Fruit fly (Drosophila melanogaster): Measurements from ENCODE around the gene Nepl13.

Nepl13 gene

DNA sequence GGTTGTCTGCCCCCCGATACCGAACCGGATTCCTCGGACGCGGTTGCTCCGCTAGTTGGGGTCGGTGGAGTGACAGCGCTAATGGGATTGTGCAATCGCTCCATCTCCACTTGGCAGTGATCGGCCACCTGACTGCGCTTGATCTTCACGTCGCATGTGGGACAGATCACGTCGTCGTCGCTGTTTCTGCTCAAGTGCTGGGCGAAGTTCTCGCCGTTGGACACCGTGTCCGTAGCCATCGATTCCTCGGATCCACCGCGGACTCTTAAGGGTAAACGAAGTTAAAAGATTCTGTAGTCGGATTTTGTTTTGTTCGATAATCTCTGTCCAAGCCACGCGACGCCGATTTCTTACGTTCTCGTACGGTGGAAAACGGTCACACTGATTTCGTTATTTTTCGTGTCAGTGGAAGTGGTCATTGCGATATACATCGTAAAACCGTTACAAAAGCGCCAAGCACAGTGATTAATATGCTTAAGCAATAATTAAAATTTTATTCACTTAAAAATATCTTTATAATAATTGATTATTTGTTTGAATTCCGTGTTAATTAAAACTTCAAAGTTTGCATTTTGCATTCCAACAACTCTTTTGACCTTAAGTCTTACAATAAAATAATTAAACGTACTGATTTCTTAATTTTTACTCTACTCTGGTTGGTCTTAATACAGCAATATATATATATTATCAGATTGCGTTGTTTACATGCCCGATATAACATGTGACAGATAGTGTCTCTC is 34.7 kb downstream of the Nepl13 start, which contains the start of gene RNF220 (continued):
- TF ChIP-seq CG32006 (GFP tag; optimal IDR thresholded peaks at IDR 0.05) (peak; percentile 48), spab (GFP tag; optimal IDR thresholded peaks at IDR 0.05) (no peak), acj6 (GFP tag; optimal IDR thresholded peaks at IDR 0.05) (peak; percentile 48), lz (GFP tag; optimal IDR thresholded peaks at IDR 0.05) (no peak), CG16779 (tag; optimal IDR thresholded peaks at IDR 0.05) (no peak), ss (GFP tag; optimal IDR thresholded peaks at IDR 0.05) (no peak), Ets21C (GFP tag; optimal IDR thresholded peaks at IDR 0.05) (no peak), CG6792 (GFP tag; optimal IDR thresholded peaks at IDR 0.05) (no peak), Ets96B (tag; optimal IDR thresholded peaks at IDR 0.05) (no peak), eg (GFP tag; IDR thresholded peaks at IDR 0.05) (peak; percentile 67; the same call in 2 of the 3 replicates), CG11294 (GFP tag; IDR thresholded peaks at IDR 0.05) (no peak), dac (GFP tag; optimal IDR thresholded peaks at IDR 0.05) (no peak), Eip75B (GFP tag; optimal IDR thresholded peaks at IDR 0.05) (no peak), salr (GFP tag; optimal IDR thresholded peaks at IDR 0.05) (peak in 1 of 2 experiments; percentile 51), Hr39 (GFP tag; optimal IDR thresholded peaks at IDR 0.05) (no peak), CG3032 (tag; optimal IDR thresholded peaks at IDR 0.05) (peak; percentile 15), Eip78C (GFP tag) (peak; percentile 64), CG8632 (GFP tag; optimal IDR thresholded peaks at IDR 0.05) (peak; percentile 23), CG9139 (GFP tag; optimal IDR thresholded peaks at IDR 0.05) (no peak), fd85E (GFP tag; optimal IDR thresholded peaks at IDR 0.05) (no peak), CG6808 (GFP tag; optimal IDR thresholded peaks at IDR 0.05) (no peak), Hr38 (GFP tag; optimal IDR thresholded peaks at IDR 0.05) (no peak), CG1621 (tag; optimal IDR thresholded peaks at IDR 0.05) (no peak), Gug (GFP tag; IDR thresholded peaks at IDR 0.05) (no peak), Sox14 (GFP tag; optimal IDR thresholded peaks at IDR 0.05) (no peak), net (GFP tag; optimal IDR thresholded peaks at IDR 0.05) (peak; percentile 50), fkh (GFP tag; optimal IDR thresholded peaks at IDR 0.05) (peak; percentile 26), CG3919 (GFP tag; optimal IDR thresholded peaks at IDR 0.05) (no peak), CG11762 (GFP tag; optimal IDR thresholded peaks at IDR 0.05; ENCODE audit: insufficient read depth) (peak; percentile 3), Eip93F (GFP tag; optimal IDR thresholded peaks at IDR 0.05) (no peak), Sox15 (GFP tag; optimal IDR thresholded peaks at IDR 0.05) (peak; percentile 37), dsx (GFP tag; optimal IDR thresholded peaks at IDR 0.05; ENCODE audit: poor library complexity, severe bottlenecking) (no peak)

DNA sequence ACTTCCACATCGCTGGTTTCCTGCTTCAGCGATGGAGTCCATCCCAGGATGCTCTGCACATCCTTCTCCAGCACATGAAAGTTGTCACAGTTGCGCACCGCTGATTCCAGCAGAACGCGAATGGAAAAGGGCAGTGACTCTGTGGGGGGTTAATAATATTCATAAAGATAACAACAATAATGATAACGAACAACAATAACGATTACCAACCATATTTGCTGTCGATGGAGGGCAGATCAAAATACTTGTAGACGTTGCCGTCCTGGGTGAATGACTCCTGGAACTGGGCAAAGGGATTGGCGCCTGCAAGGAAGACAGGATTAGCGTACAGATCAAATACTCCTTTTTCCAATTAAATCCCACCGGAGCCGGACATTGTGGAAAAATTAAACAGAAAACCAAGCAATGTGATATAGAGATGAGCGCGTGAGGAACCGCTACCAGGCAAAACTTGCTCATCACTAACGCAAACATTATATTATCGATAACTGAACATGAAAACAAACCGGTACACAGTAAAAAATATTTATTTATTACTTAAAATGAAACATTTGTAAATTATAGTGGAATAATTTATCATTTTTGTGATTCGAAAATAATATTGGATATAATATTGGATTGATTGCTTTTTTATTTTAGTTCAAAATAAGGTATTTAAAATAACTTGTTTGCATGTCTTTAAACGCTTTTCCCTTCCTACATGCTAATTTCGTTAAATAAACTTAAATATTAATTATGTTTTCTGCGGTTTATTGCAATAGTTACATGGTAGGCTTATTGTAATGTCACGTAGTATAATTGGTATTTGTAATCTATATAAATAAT is 36.5 kb downstream of the Nepl13 start, which contains the start of gene Irp-1A:
Gene Irp-1A, minus strand, starts transcription at position 439 of the 825 bp plus-strand sequence.
- TF ChIP-seq CG32006 (GFP tag; optimal IDR thresholded peaks at IDR 0.05) (peak; percentile 62), vri (GFP tag; optimal IDR thresholded peaks at IDR 0.05) (peak; percentile 54), CG11762 (GFP tag; optimal IDR thresholded peaks at IDR 0.05; ENCODE audit: insufficient read depth) (peak; percentile 47), Lpt (GFP tag; optimal IDR thresholded peaks at IDR 0.05) (peak; percentile 54), CG16779 (tag; optimal IDR thresholded peaks at IDR 0.05) (no peak), CG8632 (GFP tag; optimal IDR thresholded peaks at IDR 0.05) (peak; percentile 45), CG6276 (GFP tag; optimal IDR thresholded peaks at IDR 0.05) (peak; percentile 40), Met (GFP tag; optimal IDR thresholded peaks at IDR 0.05) (peak; percentile 46), Eip93F (GFP tag; optimal IDR thresholded peaks at IDR 0.05) (peak; percentile 10), net (GFP tag; optimal IDR thresholded peaks at IDR 0.05) (peak; percentile 55), CG6854 (GFP tag; optimal IDR thresholded peaks at IDR 0.05) (no peak), CG9139 (GFP tag; optimal IDR thresholded peaks at IDR 0.05) (peak; percentile 18), Hr39 (GFP tag; optimal IDR thresholded peaks at IDR 0.05) (peak; percentile 33), fd85E (GFP tag; optimal IDR thresholded peaks at IDR 0.05) (peak; percentile 0), CG34406 (GFP tag; optimal IDR thresholded peaks at IDR 0.05) (peak; percentile 71), CG10631 (GFP tag; optimal IDR thresholded peaks at IDR 0.05) (peak; percentile 71), CG6792 (GFP tag; optimal IDR thresholded peaks at IDR 0.05) (peak; percentile 50), svp (GFP tag) (peak; percentile 97), CG8119 (GFP tag; IDR thresholded peaks at IDR 0.05) (peak; percentile 80), CG10669 (GFP tag; optimal IDR thresholded peaks at IDR 0.05) (peak; percentile 46), CG3919 (GFP tag; optimal IDR thresholded peaks at IDR 0.05) (peak; percentile 68), Sox15 (GFP tag; optimal IDR thresholded peaks at IDR 0.05) (peak; percentile 1), CG3032 (tag; optimal IDR thresholded peaks at IDR 0.05) (peak; percentile 78), CG6808 (GFP tag; optimal IDR thresholded peaks at IDR 0.05) (peak; percentile 32), Hr4 (GFP tag; optimal IDR thresholded peaks at IDR 0.05) (peak; percentile 54), acj6 (GFP tag; optimal IDR thresholded peaks at IDR 0.05) (peak; percentile 51), dac (GFP tag; optimal IDR thresholded peaks at IDR 0.05) (no peak), CG6163 (GFP tag; IDR thresholded peaks at IDR 0.05) (peak; percentile 41; the same call in 1 of the 3 replicates), achi (GFP tag; optimal IDR thresholded peaks at IDR 0.05) (peak; percentile 52), lz (GFP tag; optimal IDR thresholded peaks at IDR 0.05) (peak; percentile 47)

Data from whole organism, prepupa.